Worm (Caenorhabditis elegans): ENCODE data around the gene lfi-1.
A peak's percentile ranks its signal among the peaks of the same experiment; 100 is the strongest.

The lfi-1 gene

ce11 chrX:4961681-4962656 is 14.7 kb upstream of the lfi-1 start (continued):
- TF ChIP-seq mes-2 (tag; optimal IDR thresholded peaks at IDR 0.05; ENCODE audit: poor library complexity, severe bottlenecking) = peak; percentile 50
- TF ChIP-seq egl-43 (GFP tag; IDR thresholded peaks at IDR 0.05) = peak; percentile 64; the same call in 1 of the 2 replicates
- TF ChIP-seq D1046.2 (GFP tag; IDR thresholded peaks at IDR 0.05) = no peak
- TF ChIP-seq fkh-10 (GFP tag; optimal IDR thresholded peaks at IDR 0.05) = peak; percentile 68
- 0 out of 2 replicates have a peak, but pooled peaks have one; percentile 5 for TF ChIP-seq madf-9 (GFP tag; conservative IDR thresholded peaks at IDR 0.05)
- peak; percentile 87 for TF ChIP-seq mep-1 (tag; optimal IDR thresholded peaks at IDR 0.05)
- no peak for TF ChIP-seq T20F7.1 (GFP tag; optimal IDR thresholded peaks at IDR 0.05)
- no peak for TF ChIP-seq lin-39 (tag; optimal IDR thresholded peaks at IDR 0.05)
- TF ChIP-seq ZK337.2 (GFP tag; IDR thresholded peaks at IDR 0.05) = no peak
- TF ChIP-seq T26A8.4 (GFP tag; IDR thresholded peaks at IDR 0.05) = peak; percentile 34; the same call in 1 of the 2 replicates
- TF ChIP-seq mdl-1 (tag; optimal IDR thresholded peaks at IDR 0.05) = peak in 1 of 2 experiments; percentile 50
- no peak for TF ChIP-seq ama-1 (optimal IDR thresholded peaks at IDR 0.05)
- TF ChIP-seq lsy-2 (tag; optimal IDR thresholded peaks at IDR 0.05) = peak; percentile 36 to 62
- TF ChIP-seq sdz-12 (GFP tag; optimal IDR thresholded peaks at IDR 0.05) = no peak
- TF ChIP-seq Y75B8A.6 (GFP tag; IDR thresholded peaks at IDR 0.05) = no peak
- TF ChIP-seq lim-7 (GFP tag; IDR thresholded peaks at IDR 0.05) = no peak
- no peak for TF ChIP-seq ZK546.5 (tag; optimal IDR thresholded peaks at IDR 0.05)
- TF ChIP-seq nhr-28 (tag; optimal IDR thresholded peaks at IDR 0.05) = peak; percentile 60
- TF ChIP-seq madf-5 (GFP tag; IDR thresholded peaks at IDR 0.05) = no peak
- peak; percentile 42; the same call in 1 of the 2 replicates for TF ChIP-seq set-16 (GFP tag; IDR thresholded peaks at IDR 0.05)
- TF ChIP-seq zip-2 (tag; optimal IDR thresholded peaks at IDR 0.05) = no peak
- TF ChIP-seq ceh-62 (tag; optimal IDR thresholded peaks at IDR 0.05) = no peak
- no peak for TF ChIP-seq lin-15B (tag; optimal IDR thresholded peaks at IDR 0.05)
- no peak for TF ChIP-seq nhr-237 (tag; optimal IDR thresholded peaks at IDR 0.05)
- no peak for TF ChIP-seq nhr-102 (tag; optimal IDR thresholded peaks at IDR 0.05)
- TF ChIP-seq lir-3 (tag; optimal IDR thresholded peaks at IDR 0.05) = no peak
- no peak for TF ChIP-seq spr-3 (GFP tag; optimal IDR thresholded peaks at IDR 0.05)
- no peak for TF ChIP-seq ceh-28 (tag; optimal IDR thresholded peaks at IDR 0.05)
- TF ChIP-seq zfp-3 (GFP tag; conservative IDR thresholded peaks at IDR 0.05) = no peak
- peak in 1 of 2 experiments; percentile 46 for TF ChIP-seq hif-1 (tag; optimal IDR thresholded peaks at IDR 0.05)
- no peak for TF ChIP-seq F10B5.3 (tag; optimal IDR thresholded peaks at IDR 0.05)
- TF ChIP-seq nhr-48 (tag; optimal IDR thresholded peaks at IDR 0.05) = peak; percentile 45
- TF ChIP-seq hmg-1.1 (GFP tag; IDR thresholded peaks at IDR 0.05) = peak; percentile 78
- no peak for TF ChIP-seq Y48G9A.11 (GFP tag; IDR thresholded peaks at IDR 0.05)
- TF ChIP-seq dmd-9 (GFP tag; IDR thresholded peaks at IDR 0.05) = 0 out of 2 replicates have a peak, but pooled peaks have one; percentile 35
- no peak for TF ChIP-seq daf-8 (GFP tag; IDR thresholded peaks at IDR 0.05)
- no peak for TF ChIP-seq mxl-2 (GFP tag; conservative IDR thresholded peaks at IDR 0.05)
- TF ChIP-seq lin-1 (GFP tag; IDR thresholded peaks at IDR 0.05) = no peak
- TF ChIP-seq dmd-8 (GFP tag; IDR thresholded peaks at IDR 0.05) = no peak
- TF ChIP-seq aly-2 (tag; optimal IDR thresholded peaks at IDR 0.05) = no peak
- no peak for TF ChIP-seq pqm-1 (tag; optimal IDR thresholded peaks at IDR 0.05)

Data from whole organism, L4 larva.